Worm (Caenorhabditis elegans): ENCODE results near the gene B0464.9.

DNA sequence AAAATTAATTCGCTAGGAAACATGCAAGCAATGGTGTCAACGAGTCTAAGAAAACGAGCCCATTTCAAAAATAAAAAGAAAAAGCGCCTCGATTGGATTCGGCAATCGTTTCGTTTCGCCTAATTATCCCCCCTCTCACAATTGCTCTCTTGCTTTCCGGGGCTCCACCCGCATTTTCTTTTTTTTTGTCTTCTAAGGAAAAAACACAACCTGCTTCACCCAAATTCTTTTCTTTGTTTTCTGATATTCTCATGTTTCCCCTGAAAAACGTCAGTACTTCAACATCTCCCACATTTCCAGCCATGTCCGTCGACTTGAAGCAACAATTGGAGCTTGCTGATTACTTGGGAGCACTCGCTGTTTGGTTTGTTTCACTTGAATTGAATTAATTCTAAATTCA is 22.9 kb downstream of the B0464.9 start, which contains the start of gene nlp-36:
- TF ChIP-seq C34B4.2 (tag; optimal IDR thresholded peaks at IDR 0.05), result no peak
- TF ChIP-seq nhr-76 (tag; optimal IDR thresholded peaks at IDR 0.05), result no peak
- no peak for TF ChIP-seq zag-1 (tag; optimal IDR thresholded peaks at IDR 0.05)
